Fruit fly (Drosophila melanogaster) whole organism, embryonic: ENCODE measurements around the gene mia.

Experiments
- CG10366 ChIP-seq: fragments of 200-800 bp; sonication (Bioruptor generic); IDR thresholded peaks from 2 replicates; pipeline ENCODE4 v1.3.6; 2022; ENCODE audit warnings: missing biosample characterization, missing genetic modification characterization
- CG10654 ChIP-seq: fragments of 200-800 bp; sonication (Bioruptor generic); optimal IDR thresholded peaks from 2 replicates; lab custom pipeline; 2016; ENCODE audit warnings: missing biosample characterization, missing genetic modification characterization
- CG11093 ChIP-seq: fragments of 200-800 bp; sonication (Bioruptor generic); IDR thresholded peaks from 3 replicates; pipeline ENCODE4 v1.3.6; 2022; ENCODE audit warnings: missing biosample characterization, missing genetic modification characterization
- CG12744 ChIP-seq: fragments of 200-800 bp; sonication (Bioruptor generic); optimal IDR thresholded peaks from 2 replicates; lab custom pipeline; 2016; ENCODE audit warnings: missing biosample characterization, missing genetic modification characterization
- CG12769 ChIP-seq: fragments of 200-800 bp; sonication (Bioruptor generic); optimal IDR thresholded peaks from 2 replicates; lab custom pipeline; 2019; ENCODE audit warnings: missing biosample characterization, mild to moderate bottlenecking, missing genetic modification characterization, moderate library complexity
- CG12942 ChIP-seq: fragments of 200-800 bp; sonication (Bioruptor generic); optimal IDR thresholded peaks from 3 replicates; lab custom pipeline; 2016; ENCODE audit warnings: missing biosample characterization, missing genetic modification characterization
- CG13296 ChIP-seq: fragments of 200-800 bp; sonication (Bioruptor generic); optimal IDR thresholded peaks from 3 replicates; lab custom pipeline; 2018; ENCODE audit warnings: missing biosample characterization, mild to moderate bottlenecking, missing genetic modification characterization
- CG14965 ChIP-seq: fragments of 200-800 bp; sonication (Bioruptor generic); optimal IDR thresholded peaks from 2 replicates; lab custom pipeline; 2016; ENCODE audit warnings: missing biosample characterization, missing genetic modification characterization, borderline replicate concordance
- CG15073 ChIP-seq: fragments of 200-800 bp; sonication (Bioruptor generic); optimal IDR thresholded peaks from 2 replicates; lab custom pipeline; 2016; ENCODE audit warnings: missing biosample characterization, missing genetic modification characterization
- CG1647 ChIP-seq: fragments of 200-800 bp; sonication (Bioruptor generic); optimal IDR thresholded peaks from 3 replicates; lab custom pipeline; 2016; ENCODE audit warnings: missing biosample characterization, missing genetic modification characterization
- CG17328 ChIP-seq: fragments of 200-800 bp; sonication (Bioruptor generic); IDR thresholded peaks from 2 replicates; pipeline ENCODE4 v1.3.6; 2022; ENCODE audit warnings: missing biosample characterization, missing genetic modification characterization
- CG17912 ChIP-seq: fragments of 200-800 bp; sonication (Bioruptor generic); optimal IDR thresholded peaks from 2 replicates; lab custom pipeline; 2018; ENCODE audit warnings: missing biosample characterization, mild to moderate bottlenecking, missing genetic modification characterization
- CG2120 ChIP-seq: fragments of 200-800 bp; sonication (Bioruptor generic); optimal IDR thresholded peaks from 3 replicates; lab custom pipeline; 2016; ENCODE audit warnings: missing biosample characterization, missing genetic modification characterization
- CG2875 ChIP-seq: fragments of 200-800 bp; sonication (Bioruptor generic); optimal IDR thresholded peaks from 2 replicates; lab custom pipeline; 2017; ENCODE audit warnings: missing biosample characterization, mild to moderate bottlenecking, missing genetic modification characterization, missing genetic modification reagents
- CG30431 ChIP-seq: fragments of 200-800 bp; sonication (Bioruptor generic); optimal IDR thresholded peaks from 2 replicates; lab custom pipeline; 2017; ENCODE audit warnings: missing biosample characterization, missing genetic modification characterization
- CG32532 ChIP-seq: fragments of 200-800 bp; sonication (Bioruptor generic); IDR thresholded peaks from 2 replicates; pipeline ENCODE4 v1.3.6; 2022; ENCODE audit warnings: missing biosample characterization, missing genetic modification characterization
- CG3847 ChIP-seq: fragments of 200-800 bp; sonication (Bioruptor generic); IDR thresholded peaks from 2 replicates; pipeline ENCODE4 v1.3.6; 2022; ENCODE audit warnings: missing biosample characterization, missing genetic modification characterization
- CG6683 ChIP-seq: fragments of 200-800 bp; sonication (Bioruptor generic); optimal IDR thresholded peaks from 2 replicates; lab custom pipeline; 2017; ENCODE audit warnings: missing biosample characterization, mild to moderate bottlenecking, missing genetic modification characterization, missing genetic modification reagents
- CG7357 ChIP-seq: fragments of 200-800 bp; sonication (Bioruptor generic); IDR thresholded peaks from 3 replicates; pipeline ENCODE4 v1.3.6; 2022; ENCODE audit warnings: missing biosample characterization, missing genetic modification characterization
- CG7928 ChIP-seq: fragments of 200-800 bp; sonication (Bioruptor generic); optimal IDR thresholded peaks from 2 replicates; lab custom pipeline; 2017; ENCODE audit warnings: missing biosample characterization, mild to moderate bottlenecking, missing genetic modification characterization
- CG7963 ChIP-seq: fragments of 200-800 bp; sonication (Bioruptor generic); IDR thresholded peaks from 3 replicates; pipeline ENCODE4 v1.3.6; 2022; ENCODE audit warnings: missing biosample characterization, missing genetic modification characterization; ENCODE audit not compliant: partially characterized antibody
- CG8281 ChIP-seq: fragments of 200-800 bp; sonication (Bioruptor generic); optimal IDR thresholded peaks from 2 replicates; lab custom pipeline; 2018; ENCODE audit warnings: missing biosample characterization, mild to moderate bottlenecking, missing genetic modification characterization, moderate library complexity
- CG9876 ChIP-seq: fragments of 200-800 bp; sonication (Bioruptor generic); optimal IDR thresholded peaks from 2 replicates; lab custom pipeline; 2016; ENCODE audit warnings: missing biosample characterization, missing genetic modification characterization
- CG9932 ChIP-seq: fragments of 200-800 bp; sonication (Bioruptor generic); IDR thresholded peaks from 2 replicates; pipeline ENCODE4 v1.3.6; 2022; ENCODE audit warnings: missing biosample characterization, missing genetic modification characterization
- CoRest ChIP-seq: fragments of 200-800 bp; sonication (Bioruptor generic); optimal IDR thresholded peaks from 3 replicates; lab custom pipeline; 2018; ENCODE audit warnings: missing biosample characterization, mild to moderate bottlenecking, missing genetic modification characterization, moderate library complexity
- Dad ChIP-seq: fragments of 200-800 bp; sonication (Bioruptor generic); optimal IDR thresholded peaks from 3 replicates; lab custom pipeline; 2016; ENCODE audit warnings: missing biosample characterization, missing genetic modification characterization
- HmgD ChIP-seq: fragments of 200-800 bp; sonication (Bioruptor generic); optimal IDR thresholded peaks from 3 replicates; lab custom pipeline; 2016; ENCODE audit warnings: missing biosample characterization, missing genetic modification characterization
- Mad ChIP-seq: fragments of 200-800 bp; sonication (Bioruptor generic); optimal IDR thresholded peaks from 2 replicates; lab custom pipeline; 2016; ENCODE audit warnings: missing biosample characterization, missing genetic modification characterization
- Max ChIP-seq: fragments of 200-800 bp; sonication (Bioruptor generic); optimal IDR thresholded peaks from 2 replicates; lab custom pipeline; 2016; ENCODE audit warnings: missing biosample characterization, mild to moderate bottlenecking, missing genetic modification characterization
- Mes4 ChIP-seq: fragments of 200-800 bp; sonication (Bioruptor generic); optimal IDR thresholded peaks from 2 replicates; lab custom pipeline; 2016; ENCODE audit warnings: missing biosample characterization, missing genetic modification characterization
- Nf-YC ChIP-seq: fragments of 200-800 bp; optimal IDR thresholded peaks from 3 replicates; lab custom pipeline; 2019; ENCODE audit warnings: missing biosample characterization, mild to moderate bottlenecking, missing genetic modification characterization, moderate library complexity
- Rfx ChIP-seq: fragments of 200-800 bp; sonication (Bioruptor generic); IDR thresholded peaks from 2 replicates; pipeline ENCODE4 v1.3.6; 2022; ENCODE audit warnings: missing biosample characterization, missing genetic modification characterization
- YL-1 ChIP-seq: fragments of 200-800 bp; sonication (Bioruptor generic); optimal IDR thresholded peaks from 3 replicates; lab custom pipeline; 2017; ENCODE audit warnings: missing biosample characterization, mild to moderate bottlenecking, missing genetic modification characterization
- amos ChIP-seq: fragments of 200-800 bp; sonication (Bioruptor generic); IDR thresholded peaks from 2 replicates; pipeline ENCODE4 v1.3.6; 2022; ENCODE audit warnings: missing biosample characterization, missing genetic modification characterization; ENCODE audit not compliant: partially characterized antibody
- bowl ChIP-seq: fragments of 200-800 bp; sonication (Bioruptor generic); IDR thresholded peaks from 2 replicates; pipeline ENCODE4 v1.3.6; 2022; ENCODE audit warnings: missing biosample characterization, missing genetic modification characterization
- bsh ChIP-seq, 2 experiments: fragments of 200-800 bp; sonication (Bioruptor generic); optimal IDR thresholded peaks; 2 replicates each; lab custom pipeline; 2017 to 2018; ENCODE audit warnings: mild to moderate bottlenecking in 2 of 2, missing biosample characterization in 2 of 2, missing genetic modification characterization in 2 of 2, moderate library complexity in 1 of 2
- cas ChIP-seq: fragments of 200-800 bp; sonication (Bioruptor generic); IDR thresholded peaks from 2 replicates; pipeline ENCODE4 v1.3.6; 2022; ENCODE audit warnings: missing biosample characterization, missing genetic modification characterization
- cato ChIP-seq: fragments of 200-800 bp; sonication (Bioruptor generic); optimal IDR thresholded peaks from 2 replicates; lab custom pipeline; 2016; ENCODE audit warnings: missing biosample characterization, missing genetic modification characterization, borderline replicate concordance
- cg ChIP-seq: fragments of 200-800 bp; sonication (Bioruptor generic); optimal IDR thresholded peaks from 3 replicates; lab custom pipeline; 2019; ENCODE audit warnings: missing biosample characterization, mild to moderate bottlenecking, missing genetic modification characterization, moderate library complexity
- dm ChIP-seq: fragments of 200-800 bp; sonication (Bioruptor generic); optimal IDR thresholded peaks from 3 replicates; lab custom pipeline; 2016; ENCODE audit warnings: missing biosample characterization, missing genetic modification characterization
- dpn ChIP-seq, 2 experiments: fragments of 200-800 bp; sonication (Bioruptor generic); optimal IDR thresholded peaks; 3 replicates each; lab custom pipeline; 2016; ENCODE audit warnings: missing biosample characterization in 2 of 2, missing genetic modification characterization in 2 of 2
- gro ChIP-seq: fragments of 200-800 bp; sonication (Bioruptor generic); optimal IDR thresholded peaks from 2 replicates; lab custom pipeline; 2016; ENCODE audit warnings: missing biosample characterization, missing genetic modification characterization
- klu ChIP-seq: fragments of 200-800 bp; sonication (Bioruptor generic); IDR thresholded peaks from 2 replicates; pipeline ENCODE4 v1.3.6; 2022; ENCODE audit warnings: missing biosample characterization, missing genetic modification characterization
- mirr ChIP-seq: fragments of 200-800 bp; sonication (Bioruptor generic); optimal IDR thresholded peaks from 3 replicates; lab custom pipeline; 2018; ENCODE audit warnings: missing biosample characterization, mild to moderate bottlenecking, missing genetic modification characterization
- pum ChIP-seq: fragments of 200-800 bp; sonication (Bioruptor generic); optimal IDR thresholded peaks from 2 replicates; lab custom pipeline; 2016; ENCODE audit warnings: missing biosample characterization, missing genetic modification characterization
- ro ChIP-seq: fragments of 200-800 bp; sonication (Bioruptor generic); IDR thresholded peaks from 2 replicates; pipeline ENCODE4 v1.3.6; 2022; ENCODE audit warnings: missing biosample characterization, missing genetic modification characterization
- slou ChIP-seq: fragments of 200-800 bp; sonication (Bioruptor generic); optimal IDR thresholded peaks from 3 replicates; lab custom pipeline; 2016; ENCODE audit warnings: missing biosample characterization, missing genetic modification characterization
- slp2 ChIP-seq: fragments of 200-800 bp; sonication (Bioruptor generic); optimal IDR thresholded peaks from 2 replicates; lab custom pipeline; 2016; ENCODE audit warnings: missing biosample characterization, missing genetic modification characterization
- tin ChIP-seq: fragments of 200-800 bp; sonication (Bioruptor generic); optimal IDR thresholded peaks from 3 replicates; lab custom pipeline; 2016; ENCODE audit warnings: missing biosample characterization, missing genetic modification characterization
- wdn ChIP-seq: fragments of 200-800 bp; sonication (Bioruptor generic); IDR thresholded peaks from 2 replicates; pipeline ENCODE4 v1.3.6; 2022; ENCODE audit warnings: missing biosample characterization, missing genetic modification characterization
- zfh2 ChIP-seq: fragments of 200-800 bp; sonication (Bioruptor generic); optimal IDR thresholded peaks from 2 replicates; lab custom pipeline; 2016; ENCODE audit warnings: missing biosample characterization, missing genetic modification characterization

mia gene

DNA sequence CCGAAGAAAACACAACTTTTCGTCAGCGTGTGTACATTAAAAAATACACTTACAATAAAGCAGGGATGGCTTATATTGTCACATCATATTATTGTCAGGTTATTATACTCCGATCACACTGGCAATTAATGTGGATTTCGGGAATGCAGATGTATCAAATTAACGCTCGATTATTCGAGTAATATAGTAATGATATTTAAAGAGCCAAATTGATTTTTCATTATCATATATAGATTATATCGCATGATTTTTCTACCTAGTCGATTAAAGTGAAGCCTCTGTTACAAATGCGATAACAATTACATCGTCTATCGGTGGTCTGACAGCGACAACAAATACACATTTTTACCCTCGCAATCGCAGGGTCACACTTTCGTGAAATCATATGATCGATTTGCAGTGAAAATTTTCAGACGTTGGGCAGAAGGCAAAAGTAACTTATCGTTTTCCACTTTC lies 40.5 kb upstream of the mia start, which contains the start of the genes noi and Vha26 (continued):
- TF ChIP-seq cato (GFP tag; lab: Kevin White, UChicago) (no peak), CG3847 (GFP tag; lab: Robert Waterston, UW) (peak; percentile 45; the same call in 1 of the 2 replicates), CG30431 (no peak), CG10366 (GFP tag; lab: Robert Waterston, UW) (no peak), mirr (GFP tag; lab: Kevin White, UChicago) (peak; percentile 31), CG12769 (tag; lab: Kevin White, UChicago) (no peak), CG1647 (GFP tag; lab: Kevin White, UChicago) (no peak), CG12744 (peak; percentile 19), CG15073 (GFP tag; lab: Kevin White, UChicago) (no peak), Nf-YC (tag; lab: Kevin White, UChicago) (peak; percentile 57), Rfx (GFP tag; lab: Robert Waterston, UW) (no peak), ro (GFP tag; lab: Robert Waterston, UW) (no peak), CG2875 (GFP tag; lab: Kevin White, UChicago) (peak; percentile 12), pum (GFP tag; lab: Kevin White, UChicago) (peak; percentile 34), CG7928 (GFP tag; lab: Kevin White, UChicago) (peak; percentile 96), klu (GFP tag; lab: Robert Waterston, UW) (no peak; the same call in 1 of the 2 replicates), YL-1 (GFP tag; lab: Kevin White, UChicago) (peak; percentile 45), amos (GFP tag; lab: Robert Waterston, UW) (peak; percentile 59), CG17328 (no peak), bowl (GFP tag; lab: Robert Waterston, UW) (no peak), CG8281 (tag; lab: Kevin White, UChicago) (no peak), wdn (GFP tag; lab: Robert Waterston, UW) (no peak), Dad (GFP tag; lab: Kevin White, UChicago) (no peak), CG7357 (GFP tag; lab: Robert Waterston, UW) (peak; percentile 98), CG7963 (GFP tag; lab: Robert Waterston, UW) (peak; percentile 51; the same call in 1 of the 3 replicates), CG12942 (no peak), dm (GFP tag; lab: Kevin White, UChicago) (peak; percentile 16), dpn (GFP tag; optimal IDR thresholded peaks at IDR 0.05; lab: Kevin White, UChicago) (peak; percentile 16 to 21), zfh2 (GFP tag; lab: Kevin White, UChicago) (peak; percentile 59), CG11093 (GFP tag; lab: Robert Waterston, UW) (no peak), HmgD (no peak), CG32532 (GFP tag; lab: Robert Waterston, UW) (peak; percentile 64; the same call in 1 of the 2 replicates), gro (GFP tag; lab: Kevin White, UChicago) (no peak), CG9876 (GFP tag; lab: Kevin White, UChicago) (no peak), cas (GFP tag; lab: Robert Waterston, UW) (no peak), CG17912 (GFP tag; lab: Kevin White, UChicago) (no peak), CoRest (tag; lab: Kevin White, UChicago) (no peak), CG6683 (GFP tag; lab: Kevin White, UChicago) (no peak), CG9932 (GFP tag; lab: Robert Waterston, UW) (peak; percentile 61; the same call in 1 of the 2 replicates), CG14965 (GFP tag; lab: Kevin White, UChicago) (no peak), CG10654 (GFP tag; lab: Kevin White, UChicago) (peak; percentile 33), slou (GFP tag; lab: Kevin White, UChicago) (peak; percentile 10), tin (GFP tag; lab: Kevin White, UChicago) (peak; percentile 39), Max (GFP tag; lab: Kevin White, UChicago) (peak; percentile 41), slp2 (GFP tag; lab: Kevin White, UChicago) (no peak), CG13296 (peak; percentile 7), Mad (GFP tag; lab: Kevin White, UChicago) (peak; percentile 13), cg (GFP tag; lab: Kevin White, UChicago) (peak; percentile 56), bsh (GFP tag; optimal IDR thresholded peaks at IDR 0.05; lab: Kevin White, UChicago) (peak in 1 of 2 experiments; percentile 30), CG2120 (GFP tag; lab: Kevin White, UChicago) (peak; percentile 70), Mes4 (GFP tag; lab: Kevin White, UChicago) (peak; percentile 31)
